Worm (Caenorhabditis elegans): ENCODE data around the gene plp-2.
A peak's percentile ranks its signal among the peaks of the same experiment; 100 is the strongest.

DNA sequence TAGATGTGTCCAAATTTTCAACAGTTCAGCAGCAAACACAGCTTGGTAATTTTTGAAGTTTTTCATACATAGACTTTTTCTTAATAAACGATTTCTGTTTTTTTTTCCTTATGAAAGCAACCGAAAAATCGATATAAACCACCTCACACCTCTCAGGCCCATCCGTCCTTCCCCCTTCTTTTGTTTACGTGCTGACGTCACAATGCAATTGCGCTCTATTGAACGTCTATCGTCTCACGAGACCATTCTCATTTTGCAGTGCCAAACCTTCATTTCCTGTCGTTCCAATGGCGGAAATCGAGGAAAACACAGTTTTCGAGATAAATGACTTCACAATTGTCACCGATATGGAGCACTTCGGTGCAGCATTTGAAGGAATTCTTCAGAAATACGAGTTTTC, 670 bp upstream of the plp-2 start, which contains the start of gene rbg-1:
- TF ChIP-seq hlh-6 (tag; optimal IDR thresholded peaks at IDR 0.05) (no peak), pha-4 (tag; optimal IDR thresholded peaks at IDR 0.05) (no peak), unc-86 (tag; optimal IDR thresholded peaks at IDR 0.05) (no peak), fkh-6 (tag; optimal IDR thresholded peaks at IDR 0.05) (no peak), ceh-48 (tag; optimal IDR thresholded peaks at IDR 0.05) (peak; percentile 81), tbx-2 (tag; optimal IDR thresholded peaks at IDR 0.05) (peak; percentile 47), ama-1 (optimal IDR thresholded peaks at IDR 0.05) (no peak), ztf-16 (tag; optimal IDR thresholded peaks at IDR 0.05) (no peak), fkh-10 (GFP tag; optimal IDR thresholded peaks at IDR 0.05) (no peak), nhr-11 (tag; optimal IDR thresholded peaks at IDR 0.05) (no peak), dve-1 (tag; optimal IDR thresholded peaks at IDR 0.05) (no peak), K02D7.2 (tag; optimal IDR thresholded peaks at IDR 0.05) (no peak)

Measured in whole organism, late embryonic.